Worm (Caenorhabditis elegans): ENCODE measurements around the gene rad-50.

Gene rad-50

ce11 chrV:12258922-12259321, 13.5 kb downstream of the rad-50 start, which contains the start of gene ugt-56:
TSS of gene ugt-56 (plus strand) at chrV:12258982.
- no peak for TF ChIP-seq unc-39 (tag; optimal IDR thresholded peaks at IDR 0.05)

- TF ChIP-seq drap-1 (GFP tag; optimal IDR thresholded peaks at IDR 0.05) (no peak), tbx-8 (GFP tag; optimal IDR thresholded peaks at IDR 0.05) (no peak), cnd-1 (tag; optimal IDR thresholded peaks at IDR 0.05) (no peak), lin-32 (GFP tag; optimal IDR thresholded peaks at IDR 0.05) (no peak), mab-5 (tag; optimal IDR thresholded peaks at IDR 0.05) (no peak), unc-62 (GFP tag; optimal IDR thresholded peaks at IDR 0.05) (no peak), elt-1 (tag; optimal IDR thresholded peaks at IDR 0.05; ENCODE audit: borderline replicate concordance, insufficient read depth) (no peak), mls-2 (tag; optimal IDR thresholded peaks at IDR 0.05) (no peak), snpc-4 (tag; optimal IDR thresholded peaks at IDR 0.05) (no peak)
These were observed 15.9 kb downstream of the rad-50 start, which contains the start of gene tbb-6 for ce11 chrV:12261377-12261776. TSS of gene tbb-6 (plus strand) at chrV:12261531.

ce11 chrV:12263723-12264122, 18.3 kb downstream of the rad-50 start, which contains the start of gene ssp-35:
TSS of gene ssp-35 (minus strand) at chrV:12263823.
- no peak for TF ChIP-seq zip-8 (tag; optimal IDR thresholded peaks at IDR 0.05)
- TF ChIP-seq ceh-39 (tag; optimal IDR thresholded peaks at IDR 0.05): no peak
- no peak for TF ChIP-seq hlh-1 (tag; optimal IDR thresholded peaks at IDR 0.05)
- TF ChIP-seq nhr-237 (tag; optimal IDR thresholded peaks at IDR 0.05): no peak

DNA sequence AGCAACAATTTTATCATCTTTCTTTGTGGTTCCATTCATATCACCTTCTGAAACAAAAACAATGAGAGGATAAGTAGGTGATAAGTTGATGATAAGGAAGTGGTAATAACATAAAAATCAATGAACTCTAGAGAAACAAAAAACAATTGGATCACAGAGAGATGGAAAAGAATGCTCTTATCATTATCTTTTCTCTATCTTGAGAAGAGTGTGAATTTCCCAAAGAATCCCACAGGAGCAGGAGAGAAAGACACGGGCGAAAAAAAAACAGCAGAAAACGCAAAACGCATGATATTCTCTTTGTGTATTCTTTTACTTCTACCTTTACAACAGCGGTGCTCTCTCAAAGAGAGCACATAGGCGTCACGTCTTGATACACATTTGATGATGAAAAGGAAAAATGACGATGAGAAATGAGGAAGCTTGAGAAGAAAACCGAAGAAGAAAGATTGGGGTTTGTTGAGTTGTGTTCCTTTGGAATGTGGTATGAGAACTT, 23.9 kb downstream of the rad-50 start, which contains the start of gene twk-24:
TSS of gene twk-24 (minus strand) at position 51 of the 496 bp plus-strand sequence.
- TF ChIP-seq hlh-1 (tag; optimal IDR thresholded peaks at IDR 0.05) (no peak), blmp-1 (tag; optimal IDR thresholded peaks at IDR 0.05) (no peak)

DNA sequence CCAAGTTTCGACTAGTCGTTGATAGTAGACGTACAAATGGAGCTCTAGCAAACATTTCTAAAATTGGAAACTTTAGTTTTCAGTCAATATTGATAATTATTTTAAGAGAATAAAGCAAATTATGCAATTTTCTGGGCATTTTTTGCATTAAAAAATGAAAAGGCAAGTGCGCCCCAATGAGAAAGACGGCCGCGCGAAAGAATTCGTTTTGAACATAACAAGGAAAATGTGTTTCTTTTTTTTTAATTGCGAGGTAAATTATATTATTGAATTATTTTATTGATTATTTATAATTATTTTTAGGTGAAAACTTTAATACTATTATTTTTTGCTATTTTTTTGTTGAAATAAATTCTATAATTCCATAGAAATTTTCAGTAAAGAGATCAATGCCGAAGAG, 26.0 kb downstream of the rad-50 start, which contains the start of the genes tsfm-1 and capg-2:
TSS of gene tsfm-1 (minus strand) at position 57 of the 400 bp plus-strand sequence.
TSS of gene capg-2 (plus strand) at position 379 of the 400 bp plus-strand sequence.
- TF ChIP-seq pha-4 (tag; optimal IDR thresholded peaks at IDR 0.05) (no peak), nhr-76 (tag; optimal IDR thresholded peaks at IDR 0.05) (no peak), mep-1 (tag; optimal IDR thresholded peaks at IDR 0.05) (no peak), lsy-2 (tag; optimal IDR thresholded peaks at IDR 0.05) (no peak), drap-1 (GFP tag; optimal IDR thresholded peaks at IDR 0.05) (no peak)

- TF ChIP-seq ceh-39 (tag; optimal IDR thresholded peaks at IDR 0.05) (no peak), ham-2 (GFP tag; optimal IDR thresholded peaks at IDR 0.05) (no peak), mab-5 (tag; optimal IDR thresholded peaks at IDR 0.05) (no peak), tbx-8 (GFP tag; optimal IDR thresholded peaks at IDR 0.05) (no peak)
These were observed 30.3 kb downstream of the rad-50 start for ce11 chrV:12275714-12276113.

- TF ChIP-seq sptf-1 (tag; optimal IDR thresholded peaks at IDR 0.05): no peak
- no peak for TF ChIP-seq nhr-237 (tag; optimal IDR thresholded peaks at IDR 0.05)
These were observed 31.5 kb downstream of the rad-50 start, which contains the start of gene bnc-1 for ce11 chrV:12276946-12277345. TSS of gene bnc-1 (minus strand) at chrV:12277046.

ce11 chrV:12281508-12281907, 36.1 kb downstream of the rad-50 start:
- TF ChIP-seq unc-120 (tag; optimal IDR thresholded peaks at IDR 0.05; ENCODE audit: poor library complexity, severe bottlenecking) (no peak), nhr-12 (tag; optimal IDR thresholded peaks at IDR 0.05) (no peak), zip-8 (tag; optimal IDR thresholded peaks at IDR 0.05) (peak; percentile 60), nhr-2 (tag; optimal IDR thresholded peaks at IDR 0.05) (peak; percentile 57), nhr-28 (tag; optimal IDR thresholded peaks at IDR 0.05) (no peak), ces-1 (GFP tag; optimal IDR thresholded peaks at IDR 0.05) (no peak), ceh-43 (GFP tag; optimal IDR thresholded peaks at IDR 0.05) (no peak), ceh-83 (GFP tag; optimal IDR thresholded peaks at IDR 0.05) (no peak), mls-2 (tag; optimal IDR thresholded peaks at IDR 0.05) (no peak), nhr-237 (tag; optimal IDR thresholded peaks at IDR 0.05) (no peak), mep-1 (tag; optimal IDR thresholded peaks at IDR 0.05) (no peak), elt-3 (tag; optimal IDR thresholded peaks at IDR 0.05) (no peak)
